Worm (Caenorhabditis elegans) whole organism, midembryonic: ENCODE measurements around the gene srlf-4.

Experiments used
- T22C8.4 ChIP-seq: fragments of 200-800 bp; sonication (Bioruptor generic); IDR thresholded peaks from 2 replicates; pipeline ENCODE4 v1.3.6; 2022; ENCODE audit warnings: missing genetic modification characterization, missing compliant biosample characterization
- cog-1 ChIP-seq: sonication (generic microtip); optimal IDR thresholded peaks from 2 replicates; lab custom pipeline; 2016; ENCODE audit warnings: missing genetic modification characterization, missing compliant biosample characterization
- ref-1 ChIP-seq: fragments of 200-800 bp; sonication (Bioruptor generic); conservative IDR thresholded peaks from 2 replicates; pipeline ENCODE4 v1.3.6; 2022; ENCODE audit warnings: missing genetic modification reagents, missing genetic modification characterization, missing compliant biosample characterization
- ztf-23 ChIP-seq: fragments of 200-800 bp; sonication (Bioruptor generic); IDR thresholded peaks from 2 replicates; pipeline ENCODE4 v1.3.6; 2022; ENCODE audit warnings: missing genetic modification reagents, missing genetic modification characterization, missing compliant biosample characterization
- ztf-29 ChIP-seq: fragments of 200-800 bp; sonication (Bioruptor generic); IDR thresholded peaks from 2 replicates; pipeline ENCODE4 v1.3.6; 2022; ENCODE audit warnings: missing genetic modification reagents, missing genetic modification characterization, missing compliant biosample characterization

DNA sequence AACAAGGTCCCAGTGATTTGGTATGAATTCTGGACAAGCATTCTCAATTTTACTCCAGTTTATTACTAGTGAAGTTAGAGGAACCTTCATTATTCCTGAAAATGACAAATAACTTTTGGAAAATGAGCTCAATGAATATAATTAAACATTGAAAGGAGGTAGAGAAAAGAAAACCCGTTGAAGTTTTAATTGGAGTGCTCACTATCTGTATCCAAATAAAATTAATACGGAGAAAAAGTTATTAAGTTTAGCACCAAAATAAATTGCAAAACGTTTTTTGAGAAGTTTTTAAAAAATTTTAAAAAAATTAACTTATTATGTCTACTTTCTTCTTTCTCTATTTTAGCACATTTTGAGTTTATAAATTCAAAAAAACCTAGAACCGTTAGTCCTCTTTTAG is 22.3 kb upstream of the srlf-4 start, which contains the start of gene F55G11.1:
- TF ChIP-seq ztf-29 (no peak), cog-1 (tag; lab: Kevin White, UChicago) (no peak), T22C8.4 (no peak), ztf-23 (no peak), ref-1 (GFP tag; lab: Robert Waterston, UW) (no peak)
